Worm (Caenorhabditis elegans): ENCODE measurements around the gene F43E2.6.

The F43E2.6 gene

DNA sequence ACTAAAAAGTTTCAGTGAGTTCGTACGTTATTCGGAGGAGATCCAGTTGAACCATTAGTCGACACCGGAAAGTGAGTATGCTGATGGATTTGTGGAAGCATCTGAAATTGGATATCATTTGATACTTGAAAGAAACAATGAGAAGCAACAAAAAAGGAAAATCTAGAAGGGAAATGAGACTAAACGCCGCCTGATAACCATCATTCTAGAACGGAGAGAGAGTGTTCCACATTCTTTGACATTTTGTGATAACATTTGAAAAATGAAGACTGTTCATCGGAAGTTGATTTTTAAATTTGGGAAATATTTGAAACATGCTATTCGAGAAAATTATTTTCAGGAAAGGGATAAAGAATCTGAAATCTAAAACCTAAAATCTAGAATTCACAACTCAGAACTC is 37.4 kb downstream of the F43E2.6 start, which contains the start of gene npax-1:
Gene npax-1, minus strand, starts transcription at position 101 of the 400 bp plus-strand sequence.
- TF ChIP-seq med-1 (GFP tag; optimal IDR thresholded peaks at IDR 0.05; ENCODE audit: insufficient read depth) = no peak
- TF ChIP-seq T22C8.4 (GFP tag; IDR thresholded peaks at IDR 0.05) = no peak
- no peak for TF ChIP-seq ztf-23 (GFP tag; IDR thresholded peaks at IDR 0.05)
- TF ChIP-seq tab-1 (GFP tag; IDR thresholded peaks at IDR 0.05) = no peak
- no peak for TF ChIP-seq klf-2 (GFP tag; conservative IDR thresholded peaks at IDR 0.05)
- no peak for TF ChIP-seq cog-1 (tag; optimal IDR thresholded peaks at IDR 0.05)
- no peak for TF ChIP-seq flt-1 (GFP tag; IDR thresholded peaks at IDR 0.05)
- no peak for TF ChIP-seq ztf-29 (GFP tag; IDR thresholded peaks at IDR 0.05)
- TF ChIP-seq ref-1 (GFP tag; conservative IDR thresholded peaks at IDR 0.05) = no peak

- no peak for TF ChIP-seq ztf-29 (GFP tag; IDR thresholded peaks at IDR 0.05)
- no peak for TF ChIP-seq med-1 (GFP tag; optimal IDR thresholded peaks at IDR 0.05; ENCODE audit: insufficient read depth)
Observed at ce11 chrII:7326997-7327396, 41.7 kb downstream of the F43E2.6 start.

DNA sequence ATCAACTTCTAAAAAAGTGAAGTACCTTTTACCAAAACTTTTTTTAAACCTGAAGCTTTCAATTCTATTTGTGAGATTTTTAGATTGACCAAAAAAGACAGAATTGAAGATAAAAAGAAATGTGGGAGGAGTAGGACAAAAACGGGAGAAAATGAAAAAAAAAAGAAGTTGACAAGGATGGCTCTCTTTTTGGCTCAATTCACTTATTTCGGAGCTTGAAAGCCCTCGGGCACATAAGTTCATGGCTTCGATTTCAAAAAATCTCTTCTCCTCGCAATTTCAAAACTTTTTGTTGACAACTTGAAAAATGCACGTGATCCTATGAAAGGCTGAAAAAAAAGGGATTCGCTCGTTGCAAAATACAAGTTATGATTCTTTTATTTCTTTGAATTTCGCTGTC is 42.5 kb downstream of the F43E2.6 start:
- TF ChIP-seq flt-1 (GFP tag; IDR thresholded peaks at IDR 0.05) (no peak), ztf-29 (GFP tag; IDR thresholded peaks at IDR 0.05) (no peak), T22C8.4 (GFP tag; IDR thresholded peaks at IDR 0.05) (no peak), ref-1 (GFP tag; conservative IDR thresholded peaks at IDR 0.05) (no peak), cog-1 (tag; optimal IDR thresholded peaks at IDR 0.05) (no peak), ztf-23 (GFP tag; IDR thresholded peaks at IDR 0.05) (no peak), klf-2 (GFP tag; conservative IDR thresholded peaks at IDR 0.05) (no peak), med-1 (GFP tag; optimal IDR thresholded peaks at IDR 0.05; ENCODE audit: insufficient read depth) (no peak), tab-1 (GFP tag; IDR thresholded peaks at IDR 0.05) (no peak)

- TF ChIP-seq ref-1 (GFP tag; conservative IDR thresholded peaks at IDR 0.05) (no peak), cog-1 (tag; optimal IDR thresholded peaks at IDR 0.05) (no peak), klf-2 (GFP tag; conservative IDR thresholded peaks at IDR 0.05) (no peak), med-1 (GFP tag; optimal IDR thresholded peaks at IDR 0.05; ENCODE audit: insufficient read depth) (no peak), T22C8.4 (GFP tag; IDR thresholded peaks at IDR 0.05) (no peak), ztf-29 (GFP tag; IDR thresholded peaks at IDR 0.05) (no peak), tab-1 (GFP tag; IDR thresholded peaks at IDR 0.05) (no peak), ztf-23 (GFP tag; IDR thresholded peaks at IDR 0.05) (no peak), flt-1 (GFP tag; IDR thresholded peaks at IDR 0.05) (no peak)
Observed at ce11 chrII:7325063-7325480, 43.6 kb downstream of the F43E2.6 start.

DNA sequence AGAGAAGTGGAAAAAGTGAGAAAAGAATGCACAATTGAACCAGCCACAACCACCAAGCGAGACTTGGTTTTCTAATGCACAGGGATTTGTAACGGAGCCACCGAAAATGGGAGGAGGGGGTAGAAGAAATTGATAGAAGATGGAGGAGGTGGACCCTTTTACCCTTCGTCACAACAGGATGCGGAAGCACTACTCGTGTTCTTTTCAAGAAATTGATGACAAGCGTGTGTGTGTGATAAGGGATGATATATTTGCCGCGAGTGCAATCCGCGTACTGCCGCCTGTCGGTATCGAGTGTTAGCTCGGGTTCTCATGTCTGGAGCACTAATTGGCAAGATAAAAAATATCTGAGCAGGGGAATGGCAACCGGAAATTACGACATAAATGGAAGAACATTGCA is 44.7 kb downstream of the F43E2.6 start, which contains the start of gene F21D12.3:
Gene F21D12.3, minus strand, starts transcription at position 101 of the 400 bp plus-strand sequence.
- TF ChIP-seq T22C8.4 (GFP tag; IDR thresholded peaks at IDR 0.05) (no peak), ztf-23 (GFP tag; IDR thresholded peaks at IDR 0.05) (no peak), ref-1 (GFP tag; conservative IDR thresholded peaks at IDR 0.05) (no peak), flt-1 (GFP tag; IDR thresholded peaks at IDR 0.05) (no peak), med-1 (GFP tag; optimal IDR thresholded peaks at IDR 0.05; ENCODE audit: insufficient read depth) (no peak), tab-1 (GFP tag; IDR thresholded peaks at IDR 0.05) (no peak), klf-2 (GFP tag; conservative IDR thresholded peaks at IDR 0.05) (no peak), ztf-29 (GFP tag; IDR thresholded peaks at IDR 0.05) (no peak)

DNA sequence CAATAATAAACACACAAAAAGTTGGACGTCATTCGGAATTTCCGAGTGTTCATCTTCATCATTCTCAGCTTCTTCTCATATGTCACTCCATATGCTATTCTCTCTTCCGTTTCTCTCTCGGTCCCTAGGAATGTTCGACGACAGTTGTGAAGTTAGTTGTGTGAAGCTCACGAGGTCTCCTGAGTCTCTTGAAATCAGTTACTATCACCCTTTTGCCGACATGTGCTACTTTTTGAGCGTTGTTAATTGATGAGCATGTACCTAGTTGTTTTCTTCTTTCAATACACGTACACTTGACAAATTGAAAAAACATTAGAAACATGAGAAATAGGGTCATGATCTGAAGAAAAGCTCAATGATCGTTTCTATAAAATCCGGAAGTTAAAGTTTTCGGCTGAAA is 45.3 kb downstream of the F43E2.6 start:
- no peak for TF ChIP-seq ref-1 (GFP tag; conservative IDR thresholded peaks at IDR 0.05)

DNA sequence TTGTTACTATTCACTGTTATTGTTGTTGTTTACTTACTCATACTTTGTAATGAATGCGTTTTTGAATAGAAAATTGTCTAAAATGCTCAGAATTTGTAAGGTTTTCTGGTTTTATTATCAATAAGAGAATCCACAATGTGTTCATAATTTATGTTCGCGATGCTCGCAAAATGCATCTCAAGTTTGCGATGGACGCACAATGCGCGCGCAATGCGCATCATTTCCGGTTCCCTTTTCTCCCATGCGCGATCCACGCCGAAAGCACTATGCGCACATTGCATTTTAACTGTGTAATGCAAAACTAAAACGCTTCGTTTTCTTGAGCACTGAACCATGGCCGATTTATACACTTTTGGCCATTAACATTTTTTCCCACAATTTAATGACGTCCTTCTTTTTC is 49.2 kb downstream of the F43E2.6 start:
- no peak for TF ChIP-seq klf-2 (GFP tag; conservative IDR thresholded peaks at IDR 0.05)
- no peak for TF ChIP-seq flt-1 (GFP tag; IDR thresholded peaks at IDR 0.05)
- TF ChIP-seq cog-1 (tag; optimal IDR thresholded peaks at IDR 0.05) = no peak
- TF ChIP-seq ref-1 (GFP tag; conservative IDR thresholded peaks at IDR 0.05) = no peak
- no peak for TF ChIP-seq med-1 (GFP tag; optimal IDR thresholded peaks at IDR 0.05; ENCODE audit: insufficient read depth)
- no peak for TF ChIP-seq T22C8.4 (GFP tag; IDR thresholded peaks at IDR 0.05)
- TF ChIP-seq ztf-29 (GFP tag; IDR thresholded peaks at IDR 0.05) = no peak
- no peak for TF ChIP-seq ztf-23 (GFP tag; IDR thresholded peaks at IDR 0.05)
- TF ChIP-seq tab-1 (GFP tag; IDR thresholded peaks at IDR 0.05) = no peak

DNA sequence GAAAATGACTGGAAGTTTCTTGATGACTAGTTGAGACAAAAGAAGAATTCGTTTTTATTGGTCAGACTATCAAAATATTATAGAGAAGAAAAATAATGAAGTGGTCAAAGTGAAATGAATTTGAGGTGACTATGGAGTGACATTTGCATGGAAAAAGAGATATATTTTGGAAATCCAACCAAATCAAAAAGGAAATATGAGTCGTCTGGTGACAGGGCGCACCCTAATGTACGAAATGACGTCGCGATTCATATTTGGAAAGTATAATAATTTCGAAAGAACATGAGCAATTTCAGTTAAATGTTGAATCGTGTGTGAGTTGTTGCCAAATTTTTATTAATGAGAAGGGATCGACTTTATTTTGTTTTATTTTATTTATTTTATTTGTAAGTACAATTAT is 51.2 kb downstream of the F43E2.6 start, which contains the start of gene F21D12.2:
Gene F21D12.2, plus strand, starts transcription at position 301 of the 400 bp plus-strand sequence.
- TF ChIP-seq med-1 (GFP tag; optimal IDR thresholded peaks at IDR 0.05; ENCODE audit: insufficient read depth) (no peak), flt-1 (GFP tag; IDR thresholded peaks at IDR 0.05) (no peak), klf-2 (GFP tag; conservative IDR thresholded peaks at IDR 0.05) (no peak), ztf-29 (GFP tag; IDR thresholded peaks at IDR 0.05) (no peak), ref-1 (GFP tag; conservative IDR thresholded peaks at IDR 0.05) (no peak), T22C8.4 (GFP tag; IDR thresholded peaks at IDR 0.05) (no peak), ztf-23 (GFP tag; IDR thresholded peaks at IDR 0.05) (no peak), cog-1 (tag; optimal IDR thresholded peaks at IDR 0.05) (no peak), tab-1 (GFP tag; IDR thresholded peaks at IDR 0.05) (no peak)
